Worm (Caenorhabditis elegans): Measurements from ENCODE around the gene flp-12.

The flp-12 gene

DNA sequence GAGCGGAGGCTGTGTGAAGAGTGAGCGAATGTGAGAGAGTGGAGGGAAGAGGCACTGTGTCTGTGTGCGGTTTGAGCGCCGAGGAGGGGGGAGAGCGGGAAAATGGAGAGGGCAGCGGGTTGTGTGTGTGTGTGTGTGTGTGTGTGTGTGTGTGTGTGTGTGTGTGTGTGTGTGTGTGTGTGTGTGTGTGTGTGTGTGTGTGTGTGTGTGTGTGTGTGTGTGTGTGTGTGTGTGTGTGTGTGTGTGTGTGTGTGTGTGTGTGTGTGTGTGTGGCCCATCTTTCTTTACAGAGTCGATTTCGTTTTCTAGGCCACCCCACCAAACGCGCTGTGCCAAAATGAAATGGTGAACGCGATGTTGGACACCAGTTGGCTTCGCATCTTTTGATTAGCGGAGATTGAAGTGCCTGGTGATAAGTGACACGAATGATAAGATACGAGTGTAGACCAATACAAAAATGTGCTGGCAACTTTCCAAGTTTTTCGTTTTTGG is 14.3 kb upstream of the flp-12 start:
- TF ChIP-seq pqm-1 (tag; optimal IDR thresholded peaks at IDR 0.05) (peak; percentile 5), hmg-11 (tag; optimal IDR thresholded peaks at IDR 0.05) (peak; percentile 72), jun-1 (tag; optimal IDR thresholded peaks at IDR 0.05) (peak; percentile 70), tbx-2 (tag; optimal IDR thresholded peaks at IDR 0.05) (peak; percentile 14), lin-39 (tag; optimal IDR thresholded peaks at IDR 0.05) (peak; percentile 77), pha-4 (tag; optimal IDR thresholded peaks at IDR 0.05) (peak; percentile 34), elt-1 (tag; optimal IDR thresholded peaks at IDR 0.05) (peak; percentile 12), elt-2 (tag; optimal IDR thresholded peaks at IDR 0.05) (peak; percentile 93), nhr-43 (tag; optimal IDR thresholded peaks at IDR 0.05; ENCODE audit: poor library complexity, severe bottlenecking) (peak; percentile 80), nfya-1 (tag; optimal IDR thresholded peaks at IDR 0.05; ENCODE audit: insufficient read depth) (peak; percentile 53), nhr-23 (tag; optimal IDR thresholded peaks at IDR 0.05) (peak; percentile 8), lsy-12 (tag; optimal IDR thresholded peaks at IDR 0.05) (peak; percentile 95), lin-15B (tag; optimal IDR thresholded peaks at IDR 0.05) (peak; percentile 42), zag-1 (tag; optimal IDR thresholded peaks at IDR 0.05) (peak; percentile 41), nhr-25 (tag; optimal IDR thresholded peaks at IDR 0.05) (peak; percentile 86)

DNA sequence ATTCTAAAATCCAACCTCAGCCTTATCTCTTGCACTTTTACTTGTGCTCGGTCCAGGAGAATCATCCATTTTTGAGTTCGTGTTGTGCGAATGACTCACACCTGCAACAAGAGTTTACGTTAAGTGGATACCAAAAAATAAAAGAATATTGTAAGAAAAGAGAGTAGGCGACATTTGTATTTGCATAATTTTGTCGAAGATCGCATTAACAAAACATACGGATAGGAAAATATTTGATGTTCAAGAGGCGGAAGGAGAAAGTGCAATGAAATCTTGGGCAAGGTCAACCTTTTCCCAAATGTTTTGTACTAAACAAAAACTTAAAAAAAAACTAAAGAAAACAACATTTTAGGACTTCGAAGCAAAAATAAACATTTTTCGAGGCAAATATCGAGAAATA is 13.7 kb upstream of the flp-12 start, which contains the start of gene spat-3:
Gene spat-3, minus strand, starts transcription at position 101 of the 400 bp plus-strand sequence.
- TF ChIP-seq sea-2 (GFP tag; optimal IDR thresholded peaks at IDR 0.05) (no peak), nhr-25 (tag; optimal IDR thresholded peaks at IDR 0.05) (no peak), pha-4 (tag; optimal IDR thresholded peaks at IDR 0.05) (no peak), nhr-67 (tag; optimal IDR thresholded peaks at IDR 0.05) (no peak), snpc-4 (tag; optimal IDR thresholded peaks at IDR 0.05) (no peak), ama-1 (optimal IDR thresholded peaks at IDR 0.05) (no peak), elt-1 (tag; optimal IDR thresholded peaks at IDR 0.05) (no peak), mdl-1 (tag; optimal IDR thresholded peaks at IDR 0.05) (no peak), fkh-2 (tag; optimal IDR thresholded peaks at IDR 0.05) (no peak), lin-15B (tag; optimal IDR thresholded peaks at IDR 0.05) (no peak), unc-62 (GFP tag; optimal IDR thresholded peaks at IDR 0.05) (no peak), lin-39 (tag; optimal IDR thresholded peaks at IDR 0.05) (no peak)

DNA sequence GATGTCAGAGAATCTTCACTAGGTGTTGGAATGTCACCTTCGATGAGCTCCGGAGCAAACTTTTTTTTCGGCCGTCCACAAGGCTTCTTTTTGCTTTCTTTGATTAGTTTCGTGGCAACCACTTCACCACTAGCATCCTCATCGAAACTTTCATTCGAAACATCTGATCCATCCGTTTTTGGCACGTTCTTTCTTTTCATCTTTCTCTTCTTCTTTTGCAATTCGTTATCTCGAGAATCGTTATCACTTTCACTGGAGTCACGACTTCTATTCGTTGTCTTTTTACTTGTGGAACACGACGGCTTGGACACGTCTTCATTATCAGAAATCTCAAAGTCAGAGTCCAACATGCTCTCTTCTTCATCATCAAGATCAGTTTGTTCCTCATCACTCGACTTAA is 12.0 kb upstream of the flp-12 start:
- no peak for TF ChIP-seq elt-1 (tag; optimal IDR thresholded peaks at IDR 0.05)
- TF ChIP-seq ama-1 (optimal IDR thresholded peaks at IDR 0.05) = no peak
- TF ChIP-seq lin-39 (tag; optimal IDR thresholded peaks at IDR 0.05) = no peak
- no peak for TF ChIP-seq pha-4 (tag; optimal IDR thresholded peaks at IDR 0.05)
- TF ChIP-seq daf-12 (tag; optimal IDR thresholded peaks at IDR 0.05) = no peak
- no peak for TF ChIP-seq sea-2 (GFP tag; optimal IDR thresholded peaks at IDR 0.05)
- TF ChIP-seq ceh-9 (tag; optimal IDR thresholded peaks at IDR 0.05) = no peak
- TF ChIP-seq R02D3.7 (tag; optimal IDR thresholded peaks at IDR 0.05) = no peak

DNA sequence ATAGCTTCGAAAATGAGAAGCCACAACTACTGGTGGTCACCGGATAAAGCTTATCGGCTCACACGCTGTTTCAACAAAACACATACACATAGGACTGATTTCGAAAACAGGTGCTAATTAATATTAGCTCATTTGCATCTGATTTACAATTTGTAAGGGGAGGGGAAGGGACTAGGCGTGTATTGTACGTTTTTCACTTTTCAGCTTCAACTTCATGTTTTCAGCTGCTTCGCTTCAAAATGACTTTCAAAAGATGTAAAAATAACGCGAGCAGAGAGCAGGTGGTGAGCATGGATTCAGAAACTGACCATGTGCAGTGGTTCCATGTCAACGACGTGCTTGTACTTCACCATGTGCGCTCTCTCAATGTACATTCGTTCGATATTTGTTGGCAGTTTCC is 8.8 kb upstream of the flp-12 start:
- no peak for TF ChIP-seq ceh-16 (tag; optimal IDR thresholded peaks at IDR 0.05)
- no peak for TF ChIP-seq ztf-11 (tag; optimal IDR thresholded peaks at IDR 0.05)
- TF ChIP-seq snpc-4 (tag; optimal IDR thresholded peaks at IDR 0.05) = no peak
- TF ChIP-seq nhr-77 (tag; optimal IDR thresholded peaks at IDR 0.05) = no peak
- no peak for TF ChIP-seq nhr-237 (tag; optimal IDR thresholded peaks at IDR 0.05)
- TF ChIP-seq hmg-11 (tag; optimal IDR thresholded peaks at IDR 0.05) = no peak
- no peak for TF ChIP-seq unc-39 (tag; optimal IDR thresholded peaks at IDR 0.05)
- no peak for TF ChIP-seq nhr-28 (tag; optimal IDR thresholded peaks at IDR 0.05)
- no peak for TF ChIP-seq R02D3.7 (tag; optimal IDR thresholded peaks at IDR 0.05)
- no peak for TF ChIP-seq nfya-1 (tag; optimal IDR thresholded peaks at IDR 0.05; ENCODE audit: insufficient read depth)
- TF ChIP-seq lsy-12 (tag; optimal IDR thresholded peaks at IDR 0.05) = no peak

DNA sequence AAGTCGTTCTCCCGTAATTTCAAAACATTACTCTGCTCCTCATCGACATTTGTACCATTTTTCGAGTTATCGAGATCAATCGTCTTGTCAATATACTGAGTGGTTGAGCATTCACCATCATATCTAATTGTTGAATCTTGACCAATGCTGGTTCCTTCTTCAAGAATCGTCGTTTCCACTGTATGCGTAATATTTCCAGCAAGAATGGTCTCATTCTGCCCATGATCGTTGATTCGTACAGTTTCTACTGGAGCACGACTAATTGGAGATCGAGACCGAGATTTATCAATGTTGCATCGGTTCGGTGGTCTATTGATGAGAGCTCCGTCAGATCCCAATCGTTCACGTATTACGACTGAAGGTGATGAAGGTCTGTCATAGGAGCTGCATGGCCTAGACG is 7.4 kb upstream of the flp-12 start:
- TF ChIP-seq nhr-28 (tag; optimal IDR thresholded peaks at IDR 0.05) = no peak
- TF ChIP-seq elt-1 (tag; optimal IDR thresholded peaks at IDR 0.05) = no peak
- TF ChIP-seq skn-1 (tag; optimal IDR thresholded peaks at IDR 0.05) = no peak
- no peak for TF ChIP-seq mml-1 (tag; optimal IDR thresholded peaks at IDR 0.05)
- no peak for TF ChIP-seq nhr-77 (tag; optimal IDR thresholded peaks at IDR 0.05)
- TF ChIP-seq egl-27 (tag; optimal IDR thresholded peaks at IDR 0.05) = no peak
- no peak for TF ChIP-seq pha-4 (tag; optimal IDR thresholded peaks at IDR 0.05)
- no peak for TF ChIP-seq tbx-2 (tag; optimal IDR thresholded peaks at IDR 0.05)
- no peak for TF ChIP-seq fos-1 (tag; optimal IDR thresholded peaks at IDR 0.05)
- no peak for TF ChIP-seq unc-62 (GFP tag; optimal IDR thresholded peaks at IDR 0.05)
- no peak for TF ChIP-seq nhr-25 (tag; optimal IDR thresholded peaks at IDR 0.05)
- no peak for TF ChIP-seq nhr-43 (tag; optimal IDR thresholded peaks at IDR 0.05; ENCODE audit: poor library complexity, severe bottlenecking)
- no peak for TF ChIP-seq aly-2 (tag; optimal IDR thresholded peaks at IDR 0.05)
- TF ChIP-seq zag-1 (tag; optimal IDR thresholded peaks at IDR 0.05) = no peak
- TF ChIP-seq ztf-4 (tag; optimal IDR thresholded peaks at IDR 0.05) = no peak
- TF ChIP-seq elt-3 (tag; optimal IDR thresholded peaks at IDR 0.05) = no peak
- no peak for TF ChIP-seq nhr-11 (tag; optimal IDR thresholded peaks at IDR 0.05)
- TF ChIP-seq nfya-1 (tag; optimal IDR thresholded peaks at IDR 0.05; ENCODE audit: insufficient read depth) = no peak
- TF ChIP-seq nhr-237 (tag; optimal IDR thresholded peaks at IDR 0.05) = no peak

Measured in whole organism, L3 larva.